Worm (Caenorhabditis elegans): ENCODE data around the gene F14D7.1.

ce11 chrV:14246761-14247160, 42.5 kb downstream of the F14D7.1 start, which contains the start of gene K02E11.3:
- no peak for TF ChIP-seq K11D2.4 (GFP tag; IDR thresholded peaks at IDR 0.05)
- TF ChIP-seq F37B4.10 (GFP tag; IDR thresholded peaks at IDR 0.05): no peak
- TF ChIP-seq C06A6.2 (GFP tag; conservative IDR thresholded peaks at IDR 0.05): no peak
- TF ChIP-seq hlh-26 (GFP tag; conservative IDR thresholded peaks at IDR 0.05): no peak
- no peak for TF ChIP-seq nfya-2 (GFP tag; IDR thresholded peaks at IDR 0.05)
- no peak for TF ChIP-seq hmg-1.2 (GFP tag; IDR thresholded peaks at IDR 0.05)
- TF ChIP-seq xnd-1 (tag; optimal IDR thresholded peaks at IDR 0.05): no peak
